Worm (Caenorhabditis elegans): ENCODE results near the gene T28F3.5.

The T28F3.5 gene

DNA sequence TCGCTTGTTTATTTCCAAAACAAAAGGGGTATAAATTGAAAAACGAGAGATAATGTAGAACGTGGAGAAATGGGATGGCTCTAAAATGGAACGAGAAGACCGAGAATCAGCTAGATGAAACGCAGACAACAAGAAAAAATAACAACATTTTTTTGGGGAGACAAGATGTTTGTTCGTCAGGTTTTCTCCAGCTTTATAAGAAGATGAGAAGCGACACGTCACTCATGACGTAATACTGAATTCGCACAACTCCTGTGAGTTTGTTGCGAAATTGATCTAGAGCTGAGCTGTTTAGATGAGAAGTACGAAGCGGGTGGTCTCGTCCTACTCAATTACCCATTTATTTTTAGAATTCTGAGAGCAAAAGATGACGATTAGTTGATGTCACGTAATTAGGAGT, 9.3 kb upstream of the T28F3.5 start:
- TF ChIP-seq nhr-28 (tag; optimal IDR thresholded peaks at IDR 0.05) (no peak), lin-39 (tag; optimal IDR thresholded peaks at IDR 0.05) (peak; percentile 35), nhr-67 (tag; optimal IDR thresholded peaks at IDR 0.05) (no peak), fos-1 (tag; optimal IDR thresholded peaks at IDR 0.05) (no peak), ceh-28 (tag; optimal IDR thresholded peaks at IDR 0.05) (no peak), ztf-4 (tag; optimal IDR thresholded peaks at IDR 0.05) (no peak), lsy-12 (tag; optimal IDR thresholded peaks at IDR 0.05) (no peak), unc-62 (GFP tag; optimal IDR thresholded peaks at IDR 0.05) (no peak), elt-2 (tag; optimal IDR thresholded peaks at IDR 0.05) (no peak), fkh-10 (GFP tag; optimal IDR thresholded peaks at IDR 0.05) (peak; percentile 33), snpc-4 (tag; optimal IDR thresholded peaks at IDR 0.05) (peak; percentile 29), pqm-1 (tag; optimal IDR thresholded peaks at IDR 0.05) (no peak), fkh-2 (tag; optimal IDR thresholded peaks at IDR 0.05) (no peak), nfya-1 (tag; optimal IDR thresholded peaks at IDR 0.05; ENCODE audit: insufficient read depth) (peak; percentile 49)

DNA sequence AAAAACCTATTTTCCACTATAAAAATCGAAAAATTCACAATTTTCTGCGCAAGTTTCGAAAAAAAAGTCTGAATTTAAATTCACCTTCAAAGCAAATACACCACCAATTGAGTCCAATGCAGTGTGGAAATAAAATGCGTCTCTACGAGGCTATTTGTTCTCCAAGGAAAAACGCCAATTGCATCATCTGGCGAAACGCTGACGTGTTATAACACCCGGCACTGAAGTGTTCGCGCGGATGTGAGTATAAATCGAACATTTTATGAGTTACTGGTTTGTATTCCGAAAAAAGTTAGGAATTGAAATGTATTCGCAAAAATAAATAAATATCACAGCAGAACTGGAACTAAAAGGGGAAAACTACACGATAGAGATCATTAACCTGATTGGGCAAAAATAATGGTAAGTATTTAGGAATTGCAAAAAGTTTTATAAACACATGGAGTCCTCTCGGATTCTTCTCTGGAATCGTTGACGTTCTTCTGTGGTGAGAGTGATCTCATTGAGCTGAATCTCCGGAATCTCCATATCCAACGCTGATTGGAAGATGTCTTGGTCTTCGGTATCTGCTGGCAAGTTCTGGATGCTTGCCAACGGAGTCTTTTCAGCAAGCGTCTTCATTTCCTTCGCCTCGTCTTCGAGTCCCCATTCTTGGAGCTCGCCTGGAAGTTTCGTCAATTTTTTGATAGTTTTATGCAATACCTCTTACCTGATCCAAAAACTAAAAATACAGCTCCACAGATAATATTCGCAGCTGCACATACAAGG, 6.5 kb upstream of the T28F3.5 start, which contains the start of gene zipt-7.1:
Gene zipt-7.1 (minus strand): TSS at position 232 of the 768 bp plus-strand sequence.
- no peak for TF ChIP-seq ceh-16 (tag; optimal IDR thresholded peaks at IDR 0.05)
- no peak for TF ChIP-seq snpc-4 (tag; optimal IDR thresholded peaks at IDR 0.05)
- TF ChIP-seq egl-5 (tag; optimal IDR thresholded peaks at IDR 0.05) = peak; percentile 13
- peak; percentile 3 for TF ChIP-seq elt-2 (tag; optimal IDR thresholded peaks at IDR 0.05)
- TF ChIP-seq nhr-67 (tag; optimal IDR thresholded peaks at IDR 0.05) = no peak

DNA sequence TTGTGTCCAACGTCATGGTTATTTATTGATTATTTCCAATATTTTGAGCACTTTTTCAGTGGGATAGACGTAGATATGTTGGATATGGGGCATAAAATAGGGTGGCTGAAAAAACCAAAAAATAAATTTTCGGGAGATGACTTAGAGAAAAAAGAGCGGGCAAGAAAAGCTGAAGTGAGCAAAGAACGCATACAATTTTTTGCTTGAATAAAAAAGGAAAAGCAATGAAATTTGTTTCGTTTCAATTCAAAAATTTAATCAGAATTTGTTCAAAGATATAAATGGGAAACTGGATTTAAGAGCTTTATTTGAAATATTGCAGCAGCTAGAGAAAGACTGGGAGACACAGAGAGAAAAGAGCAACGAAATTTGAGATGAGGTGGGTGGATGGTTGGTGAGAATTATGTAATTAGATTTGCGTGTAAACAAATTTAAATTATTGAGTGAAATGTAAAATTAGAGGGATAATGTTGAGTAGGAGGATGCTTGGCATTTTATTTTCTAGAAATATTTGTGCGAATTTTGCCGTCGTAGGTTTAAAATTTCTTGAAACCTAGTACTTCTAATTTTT, 2.9 kb upstream of the T28F3.5 start, which contains the start of the genes T28F3.11 and slc-17.4:
Gene T28F3.11 (minus strand): TSS at position 51 of the 571 bp plus-strand sequence.
Gene slc-17.4 (minus strand): TSS at position 105 of the 571 bp plus-strand sequence.
- TF ChIP-seq fkh-2 (tag; optimal IDR thresholded peaks at IDR 0.05) (no peak), sea-2 (GFP tag; optimal IDR thresholded peaks at IDR 0.05) (no peak)

- no peak for TF ChIP-seq jun-1 (tag; optimal IDR thresholded peaks at IDR 0.05)
- no peak for TF ChIP-seq elt-1 (tag; optimal IDR thresholded peaks at IDR 0.05)
- TF ChIP-seq pha-4 (tag; optimal IDR thresholded peaks at IDR 0.05) = no peak
- TF ChIP-seq elt-2 (tag; optimal IDR thresholded peaks at IDR 0.05) = peak; percentile 59
- no peak for TF ChIP-seq nhr-12 (tag; optimal IDR thresholded peaks at IDR 0.05)
- no peak for TF ChIP-seq eor-1 (tag; optimal IDR thresholded peaks at IDR 0.05)
- no peak for TF ChIP-seq R02D3.7 (tag; optimal IDR thresholded peaks at IDR 0.05)
- no peak for TF ChIP-seq nhr-43 (tag; optimal IDR thresholded peaks at IDR 0.05; ENCODE audit: poor library complexity, severe bottlenecking)
- no peak for TF ChIP-seq lin-15B (tag; optimal IDR thresholded peaks at IDR 0.05)
- no peak for TF ChIP-seq fos-1 (tag; optimal IDR thresholded peaks at IDR 0.05)
- TF ChIP-seq pqm-1 (tag; optimal IDR thresholded peaks at IDR 0.05) = peak; percentile 72
- TF ChIP-seq lin-39 (tag; optimal IDR thresholded peaks at IDR 0.05) = no peak
These were observed 2.2 kb upstream of the T28F3.5 start for ce11 chrIV:17292350-17292749.

DNA sequence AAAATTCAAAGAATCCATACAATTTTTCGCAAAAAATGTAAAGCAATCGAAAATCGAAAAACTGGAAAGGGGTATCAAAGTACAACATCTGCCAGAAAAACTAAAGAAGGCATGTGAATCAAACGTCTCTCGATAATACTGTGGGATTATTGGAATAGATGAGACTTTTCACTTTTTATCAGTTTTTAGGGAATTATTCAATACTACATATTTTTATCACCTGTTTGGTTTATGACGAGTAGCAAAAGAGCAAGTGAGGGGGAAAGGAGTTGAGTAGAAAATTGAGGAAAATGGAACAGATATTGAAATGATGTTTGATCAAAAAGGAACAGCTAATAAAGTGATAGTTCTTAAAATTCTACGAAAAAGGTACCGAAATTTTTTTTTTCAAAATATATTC, 1.5 kb upstream of the T28F3.5 start:
- TF ChIP-seq elt-2 (tag; optimal IDR thresholded peaks at IDR 0.05) (peak; percentile 59), pqm-1 (tag; optimal IDR thresholded peaks at IDR 0.05) (peak; percentile 55), mml-1 (tag; optimal IDR thresholded peaks at IDR 0.05) (no peak), nhr-237 (tag; optimal IDR thresholded peaks at IDR 0.05) (no peak)

DNA sequence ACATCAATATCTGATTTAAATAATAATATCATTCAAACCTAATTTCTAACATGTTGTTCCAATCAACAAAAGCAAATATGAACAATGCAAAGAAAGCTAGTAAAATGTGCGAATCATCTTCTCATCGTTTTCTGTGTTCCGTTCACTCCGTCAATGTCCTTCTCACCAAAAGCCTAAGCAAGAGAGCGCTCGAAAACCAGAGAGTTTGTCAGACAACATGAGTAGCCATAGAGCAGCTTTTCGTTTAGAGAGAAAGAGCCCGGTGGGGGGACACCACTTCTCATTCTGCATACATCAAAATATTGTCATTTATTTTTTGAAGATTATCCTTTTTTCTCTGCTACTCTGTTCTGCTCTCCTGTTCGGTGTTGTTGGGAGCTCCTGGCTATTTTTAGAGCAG, 910 bp upstream of the T28F3.5 start:
- TF ChIP-seq hmg-11 (tag; optimal IDR thresholded peaks at IDR 0.05) = peak; percentile 40
- TF ChIP-seq fos-1 (tag; optimal IDR thresholded peaks at IDR 0.05) = no peak
- no peak for TF ChIP-seq nhr-67 (tag; optimal IDR thresholded peaks at IDR 0.05)
- TF ChIP-seq egl-5 (tag; optimal IDR thresholded peaks at IDR 0.05) = peak; percentile 71
- no peak for TF ChIP-seq nfya-1 (tag; optimal IDR thresholded peaks at IDR 0.05; ENCODE audit: insufficient read depth)
- TF ChIP-seq lin-39 (tag; optimal IDR thresholded peaks at IDR 0.05) = peak; percentile 72
- peak; percentile 32 for TF ChIP-seq lin-15B (tag; optimal IDR thresholded peaks at IDR 0.05)
- no peak for TF ChIP-seq pha-4 (tag; optimal IDR thresholded peaks at IDR 0.05)
